Worm (Caenorhabditis elegans) whole organism, late embryonic: ENCODE results near the gene btb-16.
"Not testable (repeated sequence)": the region's sequence is repeated elsewhere in the genome, so short reads cannot be mapped to it uniquely, and the experiment has no call there.

Experiments used
- C38D4.7 ChIP-seq: fragments of 200-800 bp; sonication (Bioruptor generic); optimal IDR thresholded peaks from 2 replicates; lab custom pipeline; 2018; ENCODE audit warnings: mild to moderate bottlenecking, missing genetic modification characterization, moderate library complexity, missing compliant biosample characterization
- K02D7.2 ChIP-seq: sonication (generic microtip); optimal IDR thresholded peaks from 2 replicates; lab custom pipeline; 2017; ENCODE audit warnings: mild to moderate bottlenecking, missing genetic modification characterization, missing compliant biosample characterization
- K09A11.1 ChIP-seq: sonication (generic microtip); optimal IDR thresholded peaks from 2 replicates; lab custom pipeline; 2017; ENCODE audit warnings: antibody characterized with exemption, mild to moderate bottlenecking, missing genetic modification characterization, missing compliant biosample characterization; ENCODE audit not compliant: insufficient read depth
- T23F11.4 ChIP-seq: fragments of 200-800 bp; sonication (Bioruptor generic); optimal IDR thresholded peaks from 2 replicates; lab custom pipeline; 2018; ENCODE audit warnings: mild to moderate bottlenecking, missing genetic modification characterization, missing compliant biosample characterization
- ceh-14 ChIP-seq: sonication (generic microtip); optimal IDR thresholded peaks from 2 replicates; lab custom pipeline; 2016; ENCODE audit warnings: missing genotype, missing genetic modification characterization, missing compliant biosample characterization
- ceh-18 ChIP-seq: sonication (generic microtip); optimal IDR thresholded peaks from 2 replicates; lab custom pipeline; 2016; ENCODE audit warnings: missing genetic modification characterization, missing compliant biosample characterization
- ceh-19 ChIP-seq: fragments of 200-800 bp; sonication (Bioruptor generic); optimal IDR thresholded peaks from 2 replicates; lab custom pipeline; 2018; ENCODE audit warnings: mild to moderate bottlenecking, missing genetic modification characterization, missing compliant biosample characterization
- ceh-2 ChIP-seq: sonication (generic microtip); optimal IDR thresholded peaks from 2 replicates; lab custom pipeline; 2016; ENCODE audit warnings: missing genotype, missing genetic modification characterization, missing compliant biosample characterization
- ceh-22 ChIP-seq: sonication (generic microtip); optimal IDR thresholded peaks from 2 replicates; lab custom pipeline; 2017; ENCODE audit warnings: missing biosample characterization, missing genetic modification characterization
- ceh-24 ChIP-seq: sonication (generic microtip); optimal IDR thresholded peaks from 2 replicates; lab custom pipeline; 2016; ENCODE audit warnings: mild to moderate bottlenecking, missing genetic modification characterization, missing compliant biosample characterization
- ceh-34 ChIP-seq: sonication (generic microtip); optimal IDR thresholded peaks from 2 replicates; lab custom pipeline; 2016; ENCODE audit warnings: mild to moderate bottlenecking, missing genetic modification characterization, missing compliant biosample characterization
- ceh-48 ChIP-seq: sonication (generic microtip); optimal IDR thresholded peaks from 2 replicates; lab custom pipeline; 2016; ENCODE audit warnings: missing genetic modification characterization, inconsistent platforms, missing compliant biosample characterization
- ceh-6 ChIP-seq: fragments of 200-800 bp; sonication (Bioruptor generic); optimal IDR thresholded peaks from 2 replicates; lab custom pipeline; 2018; ENCODE audit warnings: mild to moderate bottlenecking, missing genetic modification characterization, missing compliant biosample characterization
- ceh-9 ChIP-seq: sonication (generic microtip); optimal IDR thresholded peaks from 2 replicates; lab custom pipeline; 2016; ENCODE audit warnings: mild to moderate bottlenecking, missing genetic modification characterization, inconsistent platforms, missing compliant biosample characterization
- che-1 ChIP-seq: sonication (generic microtip); optimal IDR thresholded peaks from 2 replicates; lab custom pipeline; 2016; ENCODE audit warnings: mild to moderate bottlenecking, missing genetic modification characterization, missing compliant biosample characterization
- dmd-4 ChIP-seq: sonication (generic microtip); optimal IDR thresholded peaks from 2 replicates; lab custom pipeline; 2016; ENCODE audit warnings: borderline replicate concordance, missing genetic modification characterization, missing compliant biosample characterization
- dve-1 ChIP-seq: sonication (generic microtip); optimal IDR thresholded peaks from 2 replicates; lab custom pipeline; 2017; ENCODE audit warnings: antibody characterized with exemption, mild to moderate bottlenecking, missing genetic modification characterization, missing compliant biosample characterization
- elt-2 ChIP-seq: sonication (generic microtip); optimal IDR thresholded peaks from 2 replicates; lab custom pipeline; 2016; ENCODE audit warnings: missing genetic modification reagents, missing genetic modification characterization, missing compliant biosample characterization
- elt-4 ChIP-seq: sonication (generic microtip); optimal IDR thresholded peaks from 2 replicates; lab custom pipeline; 2016; ENCODE audit warnings: missing genetic modification characterization, missing compliant biosample characterization
- ets-4 ChIP-seq: sonication (generic microtip); optimal IDR thresholded peaks from 2 replicates; lab custom pipeline; 2016; ENCODE audit warnings: missing genetic modification characterization, missing compliant biosample characterization
- eyg-1 ChIP-seq: sonication (generic microtip); optimal IDR thresholded peaks from 2 replicates; lab custom pipeline; 2016; ENCODE audit warnings: missing genotype, missing genetic modification characterization, missing compliant biosample characterization
- fkh-10 ChIP-seq: fragments of 150-350 bp; optimal IDR thresholded peaks from 2 replicates; lab custom pipeline; 2014; ENCODE audit warnings: missing biosample characterization, missing genetic modification reagents, missing genetic modification characterization
- fkh-6 ChIP-seq: sonication (generic microtip); optimal IDR thresholded peaks from 2 replicates; lab custom pipeline; 2016; ENCODE audit warnings: missing genetic modification characterization, missing compliant biosample characterization
- gmeb-2 ChIP-seq: sonication (generic microtip); optimal IDR thresholded peaks from 2 replicates; lab custom pipeline; 2016; ENCODE audit warnings: missing genetic modification characterization, inconsistent platforms, missing compliant biosample characterization
- hlh-13 ChIP-seq: fragments of 200-800 bp; sonication (Bioruptor generic); optimal IDR thresholded peaks from 2 replicates; lab custom pipeline; 2018; ENCODE audit warnings: mild to moderate bottlenecking, missing genetic modification characterization, missing compliant biosample characterization
- hlh-30 ChIP-seq: sonication (generic microtip); optimal IDR thresholded peaks from 2 replicates; lab custom pipeline; 2017; ENCODE audit warnings: antibody characterized with exemption, missing genetic modification characterization, missing compliant biosample characterization; ENCODE audit not compliant: insufficient read depth
- hlh-8 ChIP-seq: sonication (generic microtip); optimal IDR thresholded peaks from 2 replicates; lab custom pipeline; 2016; ENCODE audit warnings: missing genotype, missing genetic modification characterization, missing compliant biosample characterization
- lim-6 ChIP-seq: sonication (generic microtip); optimal IDR thresholded peaks from 2 replicates; lab custom pipeline; 2016; ENCODE audit warnings: missing genetic modification characterization, missing compliant biosample characterization
- lin-11 ChIP-seq: fragments of 200-800 bp; sonication (Bioruptor generic); optimal IDR thresholded peaks from 2 replicates; lab custom pipeline; 2018; ENCODE audit warnings: mild to moderate bottlenecking, missing genetic modification characterization, missing compliant biosample characterization
- madf-2 ChIP-seq: sonication (generic microtip); optimal IDR thresholded peaks from 2 replicates; lab custom pipeline; 2017; ENCODE audit warnings: missing genetic modification characterization, missing compliant biosample characterization
- nhr-232 ChIP-seq: sonication (generic microtip); optimal IDR thresholded peaks from 2 replicates; lab custom pipeline; 2016; ENCODE audit warnings: missing genetic modification characterization, missing compliant biosample characterization
- odd-2 ChIP-seq: sonication (generic microtip); optimal IDR thresholded peaks from 2 replicates; lab custom pipeline; 2017; ENCODE audit warnings: antibody characterized with exemption, mild to moderate bottlenecking, missing genetic modification characterization, missing compliant biosample characterization
- pag-3 ChIP-seq: sonication (generic microtip); optimal IDR thresholded peaks from 2 replicates; lab custom pipeline; 2016; ENCODE audit warnings: missing compliant biosample characterization, missing genetic modification characterization, borderline replicate concordance
- pqm-1 ChIP-seq: sonication (generic microtip); optimal IDR thresholded peaks from 2 replicates; lab custom pipeline; 2016; ENCODE audit warnings: missing genetic modification characterization, missing compliant biosample characterization
- rnt-1 ChIP-seq: sonication (generic microtip); optimal IDR thresholded peaks from 2 replicates; lab custom pipeline; 2016; ENCODE audit warnings: missing genetic modification characterization, missing compliant biosample characterization
- sdc-2 ChIP-seq: sonication (generic microtip); optimal IDR thresholded peaks from 2 replicates; lab custom pipeline; 2016; ENCODE audit warnings: missing genotype, missing genetic modification characterization, missing compliant biosample characterization
- sox-2 ChIP-seq: fragments of 200-800 bp; sonication (Bioruptor generic); IDR thresholded peaks from 2 replicates; pipeline ENCODE4 v1.3.6; 2022; ENCODE audit warnings: missing genetic modification reagents, missing genetic modification characterization, missing compliant biosample characterization
- syd-9 ChIP-seq: sonication (generic microtip); optimal IDR thresholded peaks from 2 replicates; lab custom pipeline; 2016; ENCODE audit warnings: mild to moderate bottlenecking, missing genetic modification characterization, moderate library complexity, missing compliant biosample characterization
- unc-3 ChIP-seq, 2 experiments: fragments of 200-800 bp in 1 of 2; sonication (Bioruptor generic) in 1 of 2; sonication (generic microtip) in 1 of 2; conservative IDR thresholded peaks in 1 of 2; optimal IDR thresholded peaks in 1 of 2; 2 replicates each; pipeline versions ENCODE4 v1.3.6 to Lab custom; 2016 to 2022; ENCODE audit warnings: missing compliant biosample characterization in 2 of 2, missing genetic modification characterization in 2 of 2, missing genetic modification reagents in 1 of 2
- unc-55 ChIP-seq: sonication (generic microtip); optimal IDR thresholded peaks from 2 replicates; lab custom pipeline; 2017; ENCODE audit warnings: missing biosample characterization, missing genetic modification reagents, missing genetic modification characterization
- unc-86 ChIP-seq: sonication (generic microtip); optimal IDR thresholded peaks from 2 replicates; lab custom pipeline; 2016; ENCODE audit warnings: missing genetic modification characterization, missing compliant biosample characterization

btb-16 gene

ce11 chrII:3284558-3284957, 12.1 kb upstream of the btb-16 start, which contains the start of gene scl-15:
Gene scl-15 (minus strand): TSS chrII:3284658.
- TF ChIP-seq hlh-13 (GFP tag; lab: Kevin White, UChicago) = no peak
- TF ChIP-seq K09A11.1 (tag; lab: Kevin White, UChicago) = no peak
- no peak for TF ChIP-seq fkh-6 (tag; lab: Kevin White, UChicago)
- no peak for TF ChIP-seq rnt-1 (tag; lab: Kevin White, UChicago)
- TF ChIP-seq ceh-19 (GFP tag; lab: Kevin White, UChicago) = no peak
- TF ChIP-seq ceh-2 (tag; lab: Kevin White, UChicago) = no peak
- TF ChIP-seq hlh-8 (tag; lab: Kevin White, UChicago) = no peak
- TF ChIP-seq lim-6 = no peak
- no peak for TF ChIP-seq pag-3 (tag; lab: Kevin White, UChicago)
- no peak for TF ChIP-seq T23F11.4 (GFP tag; lab: Kevin White, UChicago)
- TF ChIP-seq ceh-24 (tag; lab: Kevin White, UChicago) = no peak
- no peak for TF ChIP-seq madf-2 (tag; lab: Kevin White, UChicago)
- TF ChIP-seq syd-9 (tag; lab: Kevin White, UChicago) = no peak
- TF ChIP-seq, all 69 proteins: peak for 0

- TF ChIP-seq ceh-14 (tag; lab: Kevin White, UChicago) = no peak
- TF ChIP-seq hlh-30 = no peak
- TF ChIP-seq lim-6 = no peak
- TF ChIP-seq pqm-1 (tag; lab: Kevin White, UChicago) = no peak
- TF ChIP-seq odd-2 (tag; lab: Kevin White, UChicago) = no peak
- no peak for TF ChIP-seq nhr-232 (tag; lab: Kevin White, UChicago)
- no peak for TF ChIP-seq ceh-34 (tag; lab: Kevin White, UChicago)
- no peak for TF ChIP-seq ets-4 (tag; lab: Kevin White, UChicago)
- TF ChIP-seq che-1 (tag; lab: Kevin White, UChicago) = no peak
- no peak for TF ChIP-seq T23F11.4 (GFP tag; lab: Kevin White, UChicago)
- no peak for TF ChIP-seq unc-55 (GFP tag; lab: Kevin White, UChicago)
- no peak for TF ChIP-seq ceh-18
- TF ChIP-seq C38D4.7 = no peak
- TF ChIP-seq syd-9 (tag; lab: Kevin White, UChicago) = no peak
- TF ChIP-seq, all 69 proteins: peak for 0
These were observed 9.6 kb upstream of the btb-16 start, which contains the start of gene sri-63 for ce11 chrII:3287073-3287472. Gene sri-63 (plus strand): TSS chrII:3287373.

DNA sequence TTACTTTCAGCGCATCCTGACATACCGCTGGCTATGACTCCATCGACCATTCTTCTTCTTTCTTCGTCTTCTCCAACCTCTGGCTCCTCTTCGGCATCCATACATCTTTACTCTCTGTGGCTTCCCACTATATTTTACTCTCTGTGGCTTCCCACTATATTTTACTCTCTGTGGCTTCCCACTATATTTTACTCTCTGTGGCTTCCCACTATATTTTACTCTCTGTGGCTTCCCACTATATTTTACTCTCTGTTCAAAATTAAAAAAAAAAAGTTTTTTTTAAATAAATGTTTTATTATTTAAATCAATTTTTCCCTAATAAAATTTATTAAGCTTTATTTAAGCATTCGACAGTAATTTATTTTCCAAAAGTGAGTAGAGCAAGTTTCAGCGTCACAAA, 6.1 kb upstream of the btb-16 start, which contains the start of gene F39E9.14:
Gene F39E9.14, minus strand, starts transcription at position 101 of the 400 bp plus-strand sequence.
- TF ChIP-seq ceh-34 (tag; lab: Kevin White, UChicago); unc-55 (GFP tag; lab: Kevin White, UChicago); ceh-48: not testable (repeated sequence)

DNA sequence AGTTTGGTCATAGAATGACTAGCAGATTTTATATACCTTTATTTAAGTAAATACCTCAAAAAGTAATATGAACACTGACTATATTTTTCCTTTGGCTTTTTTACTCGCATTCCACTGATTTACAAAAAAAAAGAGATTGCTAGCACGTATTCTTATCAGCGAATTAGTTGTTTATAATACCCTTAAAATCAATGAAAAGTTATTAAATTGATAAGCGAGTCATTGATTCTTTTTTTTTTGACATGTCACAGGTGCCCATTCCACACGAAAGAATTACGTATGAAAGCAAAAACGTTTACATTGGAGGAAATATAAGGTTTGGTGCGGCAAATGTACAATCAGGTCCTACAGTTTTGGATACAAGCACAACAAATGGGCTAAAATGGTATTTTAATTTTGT, 1.5 kb upstream of the btb-16 start, which contains the start of gene btb-17:
Gene btb-17, plus strand, starts transcription at position 213 of the 400 bp plus-strand sequence.
- no peak for TF ChIP-seq elt-4 (tag; lab: Kevin White, UChicago)
- no peak for TF ChIP-seq fkh-10 (GFP tag; lab: Kevin White, UChicago)
- TF ChIP-seq unc-3 (GFP tag; conservative IDR thresholded peaks at IDR 0.05; lab: Robert Waterston, UW) = no peak
- no peak for TF ChIP-seq unc-3 (tag; optimal IDR thresholded peaks at IDR 0.05; lab: Kevin White, UChicago)
- no peak for TF ChIP-seq unc-86 (tag; lab: Kevin White, UChicago)
- no peak for TF ChIP-seq ceh-19 (GFP tag; lab: Kevin White, UChicago)
- TF ChIP-seq elt-2 (tag; lab: Kevin White, UChicago) = no peak
- no peak for TF ChIP-seq dve-1
- TF ChIP-seq hlh-13 (GFP tag; lab: Kevin White, UChicago) = no peak
- TF ChIP-seq syd-9 (tag; lab: Kevin White, UChicago) = no peak
- no peak for TF ChIP-seq gmeb-2
- no peak for TF ChIP-seq lim-6

DNA sequence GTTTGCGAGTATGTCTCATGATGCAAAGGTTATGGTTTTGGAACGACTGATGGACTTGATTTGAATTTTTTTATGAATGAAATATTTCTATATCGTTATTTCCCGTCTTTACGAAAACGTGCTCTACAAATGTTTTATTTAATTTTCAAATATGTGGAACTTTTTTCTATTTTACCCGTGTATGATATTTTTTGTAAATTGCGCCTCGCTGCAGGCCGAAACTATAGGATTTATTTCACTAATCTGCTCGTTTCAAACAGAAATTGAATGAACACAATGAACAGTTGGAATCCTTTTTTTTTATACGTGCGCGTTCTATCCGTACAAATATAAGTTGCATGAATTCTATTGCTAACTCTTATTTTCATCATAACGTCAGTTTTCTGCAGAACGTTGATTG, 1.2 kb downstream of the btb-16 start, which contains the start of gene btb-18:
Gene btb-18, plus strand, starts transcription at position 301 of the 400 bp plus-strand sequence.
- TF ChIP-seq T23F11.4 (GFP tag; lab: Kevin White, UChicago) = no peak
- TF ChIP-seq dmd-4 (tag; lab: Kevin White, UChicago) = no peak
- TF ChIP-seq eyg-1 (tag; lab: Kevin White, UChicago) = no peak
- no peak for TF ChIP-seq ceh-22 (tag; lab: Kevin White, UChicago)
- no peak for TF ChIP-seq lin-11
- no peak for TF ChIP-seq sox-2 (GFP tag; lab: Robert Waterston, UW)
- no peak for TF ChIP-seq ceh-24 (tag; lab: Kevin White, UChicago)
- TF ChIP-seq sdc-2 (tag; lab: Kevin White, UChicago) = no peak
- TF ChIP-seq syd-9 (tag; lab: Kevin White, UChicago) = no peak
- no peak for TF ChIP-seq unc-55 (GFP tag; lab: Kevin White, UChicago)
- TF ChIP-seq pqm-1 (tag; lab: Kevin White, UChicago) = no peak
- TF ChIP-seq ceh-6 (GFP tag; lab: Kevin White, UChicago) = no peak
- no peak for TF ChIP-seq K02D7.2
- no peak for TF ChIP-seq ceh-9
